Fruit fly (Drosophila melanogaster) whole organism, pupa: ENCODE results near the gene CG5447.

Source experiments
- CG10348 ChIP-seq: fragments of 200-800 bp; sonication (Bioruptor generic); IDR thresholded peaks from 2 replicates; pipeline ENCODE4 v1.3.6; 2022; ENCODE audit warnings: missing biosample characterization, missing genetic modification characterization
- CG12605 ChIP-seq: fragments of 200-800 bp; sonication (Bioruptor generic); IDR thresholded peaks from 2 replicates; pipeline ENCODE4 v1.3.6; 2022; ENCODE audit warnings: missing biosample characterization, missing genetic modification characterization
- CG13204 ChIP-seq: fragments of 200-800 bp; sonication (Bioruptor generic); optimal IDR thresholded peaks from 2 replicates; lab custom pipeline; 2018; ENCODE audit warnings: missing biosample characterization, mild to moderate bottlenecking, missing genetic modification characterization, moderate library complexity
- CG14655 ChIP-seq: fragments of 200-800 bp; sonication (Bioruptor generic); optimal IDR thresholded peaks from 3 replicates; lab custom pipeline; 2017; ENCODE audit warnings: mild to moderate bottlenecking, missing biosample characterization, missing genetic modification reagents, missing genetic modification characterization
- CG15710 ChIP-seq: fragments of 200-800 bp; sonication (Bioruptor generic); optimal IDR thresholded peaks from 2 replicates; lab custom pipeline; 2018; ENCODE audit warnings: missing biosample characterization, mild to moderate bottlenecking, missing genetic modification characterization, moderate library complexity
- CG17806 ChIP-seq: fragments of 200-800 bp; sonication (Bioruptor generic); optimal IDR thresholded peaks from 2 replicates; lab custom pipeline; 2018; ENCODE audit warnings: missing biosample characterization, mild to moderate bottlenecking, missing genetic modification characterization, moderate library complexity
- CG32121 ChIP-seq: fragments of 200-800 bp; sonication (Bioruptor generic); IDR thresholded peaks from 2 replicates; pipeline ENCODE4 v1.3.6; 2022; ENCODE audit warnings: missing biosample characterization, missing genetic modification characterization
- CG34367 ChIP-seq: fragments of 200-800 bp; sonication (Bioruptor generic); optimal IDR thresholded peaks from 2 replicates; lab custom pipeline; 2018; ENCODE audit warnings: missing biosample characterization, mild to moderate bottlenecking, missing genetic modification characterization
- CG4496 ChIP-seq: fragments of 200-800 bp; sonication (Bioruptor generic); IDR thresholded peaks from 3 replicates; pipeline ENCODE4 v1.3.6; 2022; ENCODE audit warnings: missing biosample characterization, missing genetic modification characterization
- CG8159 ChIP-seq: fragments of 200-800 bp; sonication (Bioruptor generic); optimal IDR thresholded peaks from 3 replicates; lab custom pipeline; 2018; ENCODE audit warnings: missing biosample characterization, mild to moderate bottlenecking, missing genetic modification characterization, moderate library complexity
- CG8301 ChIP-seq: fragments of 200-800 bp; sonication (Bioruptor generic); optimal IDR thresholded peaks from 2 replicates; lab custom pipeline; 2018; ENCODE audit warnings: missing biosample characterization, mild to moderate bottlenecking, missing genetic modification characterization
- CG9948 ChIP-seq: fragments of 200-800 bp; sonication (Bioruptor generic); optimal IDR thresholded peaks from 2 replicates; lab custom pipeline; 2018; ENCODE audit warnings: missing biosample characterization, mild to moderate bottlenecking, missing genetic modification characterization, moderate library complexity
- D1 ChIP-seq: fragments of 200-800 bp; sonication (Bioruptor generic); optimal IDR thresholded peaks from 2 replicates; lab custom pipeline; 2018; ENCODE audit warnings: missing biosample characterization, mild to moderate bottlenecking, missing genetic modification characterization, moderate library complexity
- EcR ChIP-seq: fragments of 200-800 bp; sonication (Bioruptor generic); optimal IDR thresholded peaks from 3 replicates; lab custom pipeline; 2019; ENCODE audit warnings: missing biosample characterization, missing genetic modification characterization, mild to moderate bottlenecking, moderate library complexity, missing genetic modification reagents
- Ets98B ChIP-seq: fragments of 200-800 bp; sonication (Bioruptor generic); IDR thresholded peaks from 2 replicates; pipeline ENCODE4 v1.3.6; 2022; ENCODE audit warnings: missing biosample characterization, missing genetic modification characterization
- Pif1A ChIP-seq: fragments of 200-800 bp; sonication (Bioruptor generic); optimal IDR thresholded peaks from 3 replicates; lab custom pipeline; 2016; ENCODE audit warnings: missing biosample characterization, missing genetic modification characterization
- Pif1B ChIP-seq: fragments of 200-800 bp; sonication (Bioruptor generic); optimal IDR thresholded peaks from 3 replicates; lab custom pipeline; 2016; ENCODE audit warnings: missing biosample characterization, missing genetic modification characterization
- Snoo ChIP-seq: fragments of 200-800 bp; sonication (Bioruptor generic); optimal IDR thresholded peaks from 3 replicates; lab custom pipeline; 2017; ENCODE audit warnings: missing biosample characterization, mild to moderate bottlenecking, missing genetic modification characterization, inconsistent platforms
- fd96Ca ChIP-seq: fragments of 200-800 bp; sonication (Bioruptor generic); IDR thresholded peaks from 3 replicates; pipeline ENCODE4 v1.3.6; 2022; ENCODE audit warnings: missing biosample characterization, missing genetic modification characterization
- gl ChIP-seq: fragments of 200-800 bp; sonication (Bioruptor generic); optimal IDR thresholded peaks from 2 replicates; lab custom pipeline; 2018; ENCODE audit warnings: missing biosample characterization, mild to moderate bottlenecking, missing genetic modification characterization
- rn ChIP-seq: fragments of 200-800 bp; sonication (Bioruptor generic); IDR thresholded peaks from 2 replicates; pipeline ENCODE4 v1.3.6; 2022; ENCODE audit warnings: missing biosample characterization, missing genetic modification characterization

The CG5447 gene

dm6 chr3R:26452345-26452744, at the start of gene CG5447:
Gene CG5447, plus strand, starts transcription at chr3R:26452534.
- TF ChIP-seq gl (tag; lab: Kevin White, UChicago): no peak
- no peak for TF ChIP-seq CG32121 (GFP tag; lab: Robert Waterston, UW)
- TF ChIP-seq CG4496: no peak
- TF ChIP-seq CG15710 (tag; lab: Kevin White, UChicago): no peak

dm6 chr3R:26403556-26403955, 48.8 kb upstream of the CG5447 start, which contains the start of gene ppk15:
Gene ppk15, minus strand, starts transcription at chr3R:26403656.
- TF ChIP-seq CG8301 (tag; lab: Kevin White, UChicago) (no peak), fd96Ca (GFP tag; lab: Robert Waterston, UW) (no peak), CG32121 (GFP tag; lab: Robert Waterston, UW) (no peak), CG15710 (tag; lab: Kevin White, UChicago) (no peak), Ets98B (GFP tag; lab: Robert Waterston, UW) (no peak), gl (tag; lab: Kevin White, UChicago) (no peak), CG10348 (GFP tag; lab: Robert Waterston, UW) (no peak)

dm6 chr3R:26409780-26410179, 42.6 kb upstream of the CG5447 start:
- TF ChIP-seq Ets98B (GFP tag; lab: Robert Waterston, UW) (peak; percentile 72), CG32121 (GFP tag; lab: Robert Waterston, UW) (peak; percentile 79), gl (tag; lab: Kevin White, UChicago) (no peak), CG12605 (GFP tag; lab: Robert Waterston, UW) (no peak), CG14655 (no peak), fd96Ca (GFP tag; lab: Robert Waterston, UW) (peak; percentile 35; the same call in 2 of the 3 replicates), CG4496 (peak; percentile 78), Pif1A (GFP tag; lab: Kevin White, UChicago) (no peak), EcR (no peak)

- TF ChIP-seq Pif1A (GFP tag; lab: Kevin White, UChicago): no peak
- TF ChIP-seq D1 (tag; lab: Kevin White, UChicago): no peak
- TF ChIP-seq, all 21 proteins: peak for 0
These were observed 38.5 kb upstream of the CG5447 start, which contains the start of gene Ald2 for dm6 chr3R:26413788-26414187. Gene Ald2, plus strand, starts transcription at chr3R:26414088.

- TF ChIP-seq CG32121 (GFP tag; lab: Robert Waterston, UW) (no peak), CG4496 (no peak), CG17806 (tag; lab: Kevin White, UChicago) (no peak), CG14655 (no peak), Ets98B (GFP tag; lab: Robert Waterston, UW) (no peak), fd96Ca (GFP tag; lab: Robert Waterston, UW) (no peak), CG10348 (GFP tag; lab: Robert Waterston, UW) (no peak), CG8159 (tag; lab: Kevin White, UChicago) (no peak), EcR (no peak), CG8301 (tag; lab: Kevin White, UChicago) (no peak), Pif1B (GFP tag; lab: Kevin White, UChicago) (no peak), rn (GFP tag; lab: Robert Waterston, UW) (no peak), Snoo (no peak), CG34367 (tag; lab: Kevin White, UChicago) (no peak), CG13204 (GFP tag; lab: Kevin White, UChicago) (no peak)
These were observed 27.3 kb upstream of the CG5447 start, which contains the start of gene CG6503 for dm6 chr3R:26425005-26425404. Gene CG6503, minus strand, starts transcription at chr3R:26425105.

- no peak for TF ChIP-seq CG10348 (GFP tag; lab: Robert Waterston, UW)
- TF ChIP-seq D1 (tag; lab: Kevin White, UChicago): no peak
- no peak for TF ChIP-seq Pif1B (GFP tag; lab: Kevin White, UChicago)
- TF ChIP-seq gl (tag; lab: Kevin White, UChicago): no peak
- TF ChIP-seq CG14655: no peak
These were observed 26.7 kb upstream of the CG5447 start, which contains the start of gene CG34291 for dm6 chr3R:26425681-26426080. Gene CG34291, minus strand, starts transcription at chr3R:26425781.

- TF ChIP-seq Pif1A (GFP tag; lab: Kevin White, UChicago) (peak; percentile 48), CG8159 (tag; lab: Kevin White, UChicago) (peak; percentile 62), CG9948 (tag; lab: Kevin White, UChicago) (peak; percentile 44), CG12605 (GFP tag; lab: Robert Waterston, UW) (no peak), D1 (tag; lab: Kevin White, UChicago) (no peak), fd96Ca (GFP tag; lab: Robert Waterston, UW) (no peak), CG14655 (peak; percentile 67), CG34367 (tag; lab: Kevin White, UChicago) (peak; percentile 28), Pif1B (GFP tag; lab: Kevin White, UChicago) (peak; percentile 18), CG15710 (tag; lab: Kevin White, UChicago) (peak; percentile 48), Snoo (peak; percentile 4), CG8301 (tag; lab: Kevin White, UChicago) (peak; percentile 56)
These were observed 24.1 kb upstream of the CG5447 start for dm6 chr3R:26428220-26428619.
